Fruit fly (Drosophila melanogaster) whole organism, prepupa: ENCODE data around the gene Mink.

Experiments used
- Blimp-1 ChIP-seq: fragments of 200-800 bp; sonication (Bioruptor generic); optimal IDR thresholded peaks from 3 replicates; lab custom pipeline; 2017; ENCODE audit warnings: missing biosample characterization, missing genetic modification characterization, mild to moderate bottlenecking, moderate library complexity, missing genetic modification reagents
- CG10631 ChIP-seq: fragments of 200-800 bp; sonication (Bioruptor generic); optimal IDR thresholded peaks from 2 replicates; lab custom pipeline; 2016; ENCODE audit warnings: missing biosample characterization, missing genetic modification characterization
- CG10669 ChIP-seq: fragments of 200-800 bp; sonication (Bioruptor generic); optimal IDR thresholded peaks from 3 replicates; lab custom pipeline; 2018; ENCODE audit warnings: missing biosample characterization, mild to moderate bottlenecking, missing genetic modification characterization, moderate library complexity
- CG11294 ChIP-seq: fragments of 200-800 bp; sonication (Bioruptor generic); IDR thresholded peaks from 2 replicates; pipeline ENCODE4 v1.3.6; 2022; ENCODE audit warnings: missing biosample characterization, missing genetic modification characterization
- CG11762 ChIP-seq: fragments of 200-800 bp; sonication (Bioruptor generic); optimal IDR thresholded peaks from 3 replicates; lab custom pipeline; 2016; ENCODE audit warnings: missing biosample characterization, missing genetic modification characterization; ENCODE audit not compliant: insufficient read depth
- CG11902 ChIP-seq: fragments of 200-800 bp; sonication (Bioruptor generic); optimal IDR thresholded peaks from 3 replicates; lab custom pipeline; 2016; ENCODE audit warnings: missing biosample characterization, missing genetic modification characterization
- CG15336 ChIP-seq: fragments of 200-800 bp; sonication (Bioruptor generic); IDR thresholded peaks from 2 replicates; pipeline ENCODE4 v1.3.6; 2022; ENCODE audit warnings: missing biosample characterization, missing genetic modification characterization
- CG1621 ChIP-seq: fragments of 200-800 bp; sonication (Bioruptor generic); optimal IDR thresholded peaks from 3 replicates; lab custom pipeline; 2018; ENCODE audit warnings: missing biosample characterization, mild to moderate bottlenecking, missing genetic modification characterization
- CG16779 ChIP-seq: fragments of 200-800 bp; sonication (Bioruptor generic); optimal IDR thresholded peaks from 3 replicates; lab custom pipeline; 2017; ENCODE audit warnings: missing biosample characterization, mild to moderate bottlenecking, missing genetic modification characterization
- CG3032 ChIP-seq: fragments of 200-800 bp; optimal IDR thresholded peaks from 2 replicates; lab custom pipeline; 2019; ENCODE audit warnings: missing biosample characterization, mild to moderate bottlenecking, missing genetic modification characterization, moderate library complexity
- CG31627 ChIP-seq: fragments of 200-800 bp; sonication (Bioruptor generic); optimal IDR thresholded peaks from 3 replicates; lab custom pipeline; 2016; ENCODE audit warnings: missing biosample characterization, missing genetic modification characterization
- CG32006 ChIP-seq: fragments of 200-800 bp; sonication (Bioruptor generic); optimal IDR thresholded peaks from 3 replicates; lab custom pipeline; 2017; ENCODE audit warnings: missing biosample characterization, mild to moderate bottlenecking, missing genetic modification characterization
- CG34406 ChIP-seq: fragments of 200-800 bp; sonication (Bioruptor generic); optimal IDR thresholded peaks from 3 replicates; lab custom pipeline; 2016; ENCODE audit warnings: missing biosample characterization, missing genetic modification characterization
- CG3919 ChIP-seq: fragments of 200-800 bp; sonication (Bioruptor generic); optimal IDR thresholded peaks from 3 replicates; lab custom pipeline; 2016; ENCODE audit warnings: missing biosample characterization, missing genetic modification characterization
- CG6163 ChIP-seq: fragments of 200-800 bp; sonication (Bioruptor generic); IDR thresholded peaks from 3 replicates; pipeline ENCODE4 v1.3.6; 2022; ENCODE audit warnings: missing biosample characterization, missing genetic modification characterization
- CG6276 ChIP-seq: fragments of 200-800 bp; sonication (Bioruptor generic); optimal IDR thresholded peaks from 2 replicates; lab custom pipeline; 2017; ENCODE audit warnings: missing biosample characterization, mild to moderate bottlenecking, missing genetic modification characterization
- CG6792 ChIP-seq: fragments of 200-800 bp; sonication (Bioruptor generic); optimal IDR thresholded peaks from 3 replicates; lab custom pipeline; 2016; ENCODE audit warnings: missing biosample characterization, missing genetic modification characterization
- CG6808 ChIP-seq: fragments of 200-800 bp; sonication (Bioruptor generic); optimal IDR thresholded peaks from 3 replicates; lab custom pipeline; 2017; ENCODE audit warnings: missing biosample characterization, missing genetic modification characterization, mild to moderate bottlenecking, moderate library complexity, missing genetic modification reagents
- CG6854 ChIP-seq: fragments of 200-800 bp; sonication (Bioruptor generic); optimal IDR thresholded peaks from 2 replicates; lab custom pipeline; 2017; ENCODE audit warnings: missing biosample characterization, mild to moderate bottlenecking, missing genetic modification characterization
- CG7368 ChIP-seq: fragments of 200-800 bp; sonication (Bioruptor generic); optimal IDR thresholded peaks from 3 replicates; lab custom pipeline; 2016; ENCODE audit warnings: missing biosample characterization, missing genetic modification characterization
- CG8119 ChIP-seq: fragments of 200-800 bp; sonication (Bioruptor generic); IDR thresholded peaks from 3 replicates; pipeline ENCODE4 v1.3.6; 2022; ENCODE audit warnings: missing biosample characterization, missing genetic modification characterization
- CG8319 ChIP-seq: fragments of 200-800 bp; sonication (Bioruptor generic); optimal IDR thresholded peaks from 3 replicates; lab custom pipeline; 2016; ENCODE audit warnings: missing biosample characterization, missing genetic modification characterization
- CG8632 ChIP-seq: fragments of 200-800 bp; sonication (Bioruptor generic); optimal IDR thresholded peaks from 3 replicates; lab custom pipeline; 2016; ENCODE audit warnings: missing biosample characterization, missing genetic modification characterization
- Eip75B ChIP-seq: fragments of 200-800 bp; sonication (Bioruptor generic); optimal IDR thresholded peaks from 3 replicates; lab custom pipeline; 2016; ENCODE audit warnings: missing biosample characterization, missing genetic modification characterization
- Eip93F ChIP-seq: fragments of 200-800 bp; sonication (Bioruptor generic); optimal IDR thresholded peaks from 2 replicates; lab custom pipeline; 2016; ENCODE audit warnings: missing biosample characterization, mild to moderate bottlenecking, missing genetic modification characterization
- Ets21C ChIP-seq: fragments of 200-800 bp; sonication (Bioruptor generic); optimal IDR thresholded peaks from 3 replicates; lab custom pipeline; 2016; ENCODE audit warnings: missing biosample characterization, missing genetic modification characterization
- Ets96B ChIP-seq: fragments of 200-800 bp; optimal IDR thresholded peaks from 2 replicates; lab custom pipeline; 2019; ENCODE audit warnings: missing biosample characterization, mild to moderate bottlenecking, missing genetic modification characterization, moderate library complexity
- Hr39 ChIP-seq: fragments of 200-800 bp; sonication (Bioruptor generic); optimal IDR thresholded peaks from 2 replicates; lab custom pipeline; 2016; ENCODE audit warnings: missing biosample characterization, missing genetic modification characterization
- Lpt ChIP-seq: fragments of 200-800 bp; sonication (Bioruptor generic); optimal IDR thresholded peaks from 3 replicates; lab custom pipeline; 2016; ENCODE audit warnings: missing biosample characterization, missing genetic modification characterization
- OdsH ChIP-seq: fragments of 200-800 bp; sonication (Bioruptor generic); optimal IDR thresholded peaks from 3 replicates; lab custom pipeline; 2016; ENCODE audit warnings: missing biosample characterization, missing genetic modification characterization
- Smox ChIP-seq: fragments of 200-800 bp; sonication (Bioruptor generic); optimal IDR thresholded peaks from 3 replicates; lab custom pipeline; 2016; ENCODE audit warnings: missing biosample characterization, missing genetic modification characterization
- Sox102F ChIP-seq: fragments of 200-800 bp; sonication (Bioruptor generic); optimal IDR thresholded peaks from 2 replicates; lab custom pipeline; 2016; ENCODE audit warnings: missing biosample characterization, mild to moderate bottlenecking, missing genetic modification characterization
- Sox15 ChIP-seq: fragments of 200-800 bp; sonication (Bioruptor generic); optimal IDR thresholded peaks from 3 replicates; lab custom pipeline; 2016; ENCODE audit warnings: missing biosample characterization, missing genetic modification characterization
- achi ChIP-seq: fragments of 200-800 bp; sonication (Bioruptor generic); optimal IDR thresholded peaks from 3 replicates; lab custom pipeline; 2016; ENCODE audit warnings: missing biosample characterization, missing genetic modification characterization
- acj6 ChIP-seq: fragments of 200-800 bp; sonication (Bioruptor generic); optimal IDR thresholded peaks from 3 replicates; lab custom pipeline; 2016; ENCODE audit warnings: missing biosample characterization, missing genetic modification characterization
- dsx ChIP-seq: fragments of 200-800 bp; optimal IDR thresholded peaks from 3 replicates; lab custom pipeline; 2019; ENCODE audit warnings: missing biosample characterization, mild to moderate bottlenecking, missing genetic modification characterization, moderate library complexity; ENCODE audit not compliant: poor library complexity, severe bottlenecking
- eg ChIP-seq: fragments of 200-800 bp; sonication (Bioruptor generic); IDR thresholded peaks from 3 replicates; pipeline ENCODE4 v1.3.6; 2022; ENCODE audit warnings: missing biosample characterization, missing genetic modification characterization
- fd59A ChIP-seq: fragments of 200-800 bp; sonication (Bioruptor generic); optimal IDR thresholded peaks from 2 replicates; lab custom pipeline; 2017; ENCODE audit warnings: missing biosample characterization, mild to moderate bottlenecking, missing genetic modification characterization, missing genetic modification reagents
- fd85E ChIP-seq: fragments of 200-800 bp; sonication (Bioruptor generic); optimal IDR thresholded peaks from 3 replicates; lab custom pipeline; 2016; ENCODE audit warnings: missing biosample characterization, missing genetic modification characterization
- fkh ChIP-seq: fragments of 200-800 bp; sonication (Bioruptor generic); optimal IDR thresholded peaks from 3 replicates; lab custom pipeline; 2017; ENCODE audit warnings: missing biosample characterization, mild to moderate bottlenecking, missing genetic modification characterization, moderate library complexity
- lz ChIP-seq: fragments of 200-800 bp; sonication (Bioruptor generic); optimal IDR thresholded peaks from 3 replicates; lab custom pipeline; 2016; ENCODE audit warnings: missing biosample characterization, missing genetic modification characterization
- net ChIP-seq: fragments of 200-800 bp; sonication (Bioruptor generic); optimal IDR thresholded peaks from 3 replicates; lab custom pipeline; 2016; ENCODE audit warnings: missing biosample characterization, missing genetic modification characterization
- pdm3 ChIP-seq: fragments of 200-800 bp; sonication (Bioruptor generic); optimal IDR thresholded peaks from 3 replicates; lab custom pipeline; 2016; ENCODE audit warnings: missing biosample characterization, missing genetic modification characterization
- salr ChIP-seq, 2 experiments: fragments of 200-800 bp; sonication (Bioruptor generic); optimal IDR thresholded peaks; 3 replicates each; lab custom pipeline; 2016 to 2018; ENCODE audit warnings: missing biosample characterization in 2 of 2, missing genetic modification characterization in 2 of 2, mild to moderate bottlenecking in 1 of 2
- ss ChIP-seq, 2 experiments: fragments of 200-800 bp; sonication (Bioruptor generic); optimal IDR thresholded peaks; 2 replicates in 1 of 2; 3 replicates in 1 of 2; lab custom pipeline; 2017 to 2018; ENCODE audit warnings: mild to moderate bottlenecking in 2 of 2, missing biosample characterization in 2 of 2, missing genetic modification characterization in 2 of 2, moderate library complexity in 1 of 2
- topi ChIP-seq: fragments of 200-800 bp; sonication (Bioruptor generic); optimal IDR thresholded peaks from 3 replicates; lab custom pipeline; 2016; ENCODE audit warnings: missing biosample characterization, missing genetic modification characterization

Mink gene

DNA sequence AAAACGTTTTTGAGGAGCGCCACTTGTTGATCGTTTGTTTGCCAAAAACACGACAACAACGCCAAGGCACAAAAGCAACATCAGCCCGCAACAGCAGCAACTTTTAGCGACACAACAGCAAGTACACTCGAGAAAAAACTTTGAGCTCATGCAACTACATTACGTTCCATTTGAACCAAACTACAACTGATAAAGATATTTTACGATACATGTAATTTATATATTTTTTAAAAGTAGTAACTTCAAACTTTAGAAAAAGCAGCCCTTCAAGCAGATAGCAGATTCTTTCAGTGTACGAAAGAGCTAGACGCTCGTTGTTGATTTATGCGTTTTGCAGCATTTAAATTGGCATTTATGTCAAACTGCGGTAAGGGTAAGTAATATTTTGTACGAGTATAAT, 12.2 kb upstream of the Mink start (continued):
- TF ChIP-seq CG10631 (peak; percentile 45), topi (GFP tag; lab: Kevin White, UChicago) (no peak), CG6854 (GFP tag; lab: Kevin White, UChicago) (no peak), CG1621 (tag; lab: Kevin White, UChicago) (no peak), pdm3 (GFP tag; lab: Kevin White, UChicago) (peak; percentile 52), achi (peak; percentile 50), acj6 (GFP tag; lab: Kevin White, UChicago) (peak; percentile 39), Eip93F (GFP tag; lab: Kevin White, UChicago) (no peak), fd59A (no peak), CG8119 (peak; percentile 86), Sox15 (GFP tag; lab: Kevin White, UChicago) (no peak), CG34406 (peak; percentile 28), CG16779 (no peak), OdsH (GFP tag; lab: Kevin White, UChicago) (peak; percentile 60), Smox (GFP tag; lab: Kevin White, UChicago) (no peak), CG11902 (GFP tag; lab: Kevin White, UChicago) (peak; percentile 21), CG6276 (peak; percentile 73), ss (GFP tag; optimal IDR thresholded peaks at IDR 0.05; lab: Kevin White, UChicago) (no peak), Hr39 (GFP tag; lab: Kevin White, UChicago) (no peak), net (GFP tag; lab: Kevin White, UChicago) (peak; percentile 69), CG31627 (no peak), CG11762 (peak; percentile 43), fkh (no peak), CG6163 (GFP tag; lab: Robert Waterston, UW) (peak; percentile 77), salr (GFP tag; optimal IDR thresholded peaks at IDR 0.05; lab: Kevin White, UChicago) (no peak), Blimp-1 (no peak), CG11294 (GFP tag; lab: Robert Waterston, UW) (peak; percentile 60), eg (GFP tag; lab: Robert Waterston, UW) (peak; percentile 92), Eip75B (GFP tag; lab: Kevin White, UChicago) (no peak), Lpt (GFP tag; lab: Kevin White, UChicago) (peak; percentile 47), CG8632 (GFP tag; lab: Kevin White, UChicago) (peak; percentile 2), CG6792 (GFP tag; lab: Kevin White, UChicago) (peak; percentile 12)

DNA sequence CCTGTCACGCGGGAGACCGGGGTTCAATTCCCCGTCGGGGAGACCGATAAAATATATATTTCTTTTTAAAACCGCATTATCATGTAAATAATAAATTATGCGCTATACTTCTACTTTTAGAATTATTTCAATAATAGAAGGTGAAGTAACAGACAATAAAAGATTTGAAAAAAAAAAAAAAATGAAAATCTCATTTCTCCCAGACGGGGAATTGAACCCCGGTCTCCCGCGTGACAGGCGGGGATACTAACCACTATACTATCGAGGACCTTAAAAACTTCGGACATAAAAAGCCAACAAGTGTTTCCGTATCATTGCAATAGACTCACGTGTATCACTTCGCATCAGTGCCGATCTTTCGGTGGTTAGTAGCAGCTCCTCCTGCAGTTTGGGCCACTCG, 7.4 kb upstream of the Mink start:
- TF ChIP-seq Lpt (GFP tag; lab: Kevin White, UChicago) (no peak), CG1621 (tag; lab: Kevin White, UChicago) (no peak), CG10669 (no peak), Ets21C (no peak), OdsH (GFP tag; lab: Kevin White, UChicago) (no peak), CG11902 (GFP tag; lab: Kevin White, UChicago) (no peak), CG3032 (tag; lab: Kevin White, UChicago) (no peak), dsx (GFP tag; lab: Kevin White, UChicago) (no peak), CG10631 (no peak), CG6276 (no peak), Sox15 (GFP tag; lab: Kevin White, UChicago) (no peak), CG3919 (no peak)

- TF ChIP-seq CG11294 (GFP tag; lab: Robert Waterston, UW): peak; percentile 11; the same call in 1 of the 2 replicates
- TF ChIP-seq topi (GFP tag; lab: Kevin White, UChicago): no peak
- TF ChIP-seq fd85E: no peak
- no peak for TF ChIP-seq CG7368 (GFP tag; lab: Kevin White, UChicago)
- no peak for TF ChIP-seq CG6854 (GFP tag; lab: Kevin White, UChicago)
- TF ChIP-seq CG32006 (GFP tag; lab: Kevin White, UChicago): no peak
- no peak for TF ChIP-seq CG6808 (GFP tag; lab: Kevin White, UChicago)
- no peak for TF ChIP-seq Ets96B
- no peak for TF ChIP-seq Eip75B (GFP tag; lab: Kevin White, UChicago)
- TF ChIP-seq Lpt (GFP tag; lab: Kevin White, UChicago): no peak
- TF ChIP-seq CG15336 (GFP tag; lab: Robert Waterston, UW): peak; percentile 26; the same call in 1 of the 2 replicates
- no peak for TF ChIP-seq OdsH (GFP tag; lab: Kevin White, UChicago)
- no peak for TF ChIP-seq Hr39 (GFP tag; lab: Kevin White, UChicago)
- TF ChIP-seq Sox102F (GFP tag; lab: Kevin White, UChicago): no peak
- peak; percentile 63 for TF ChIP-seq CG3032 (tag; lab: Kevin White, UChicago)
- no peak for TF ChIP-seq CG10631
- peak; percentile 14 for TF ChIP-seq Sox15 (GFP tag; lab: Kevin White, UChicago)
- peak; percentile 41 for TF ChIP-seq lz
- TF ChIP-seq CG8319 (GFP tag; lab: Kevin White, UChicago): no peak
- no peak for TF ChIP-seq net (GFP tag; lab: Kevin White, UChicago)
These were observed 4.2 kb upstream of the Mink start, which contains the start of the genes PIG-S, sud1 and CG11168 for dm6 chr3R:24917814-24918636. Gene PIG-S (minus strand): TSS chr3R:24917864. Gene sud1 (minus strand): TSS chr3R:24917864. Gene CG11168 (plus strand): TSS chr3R:24918106.
